Worm (Caenorhabditis elegans) whole organism, late embryonic: ENCODE results near the gene sod-5.
A peak's percentile ranks its signal among the peaks of the same experiment; 100 is the strongest.

Experiments used
- C38D4.7 ChIP-seq: fragments of 200-800 bp; sonication (Bioruptor generic); optimal IDR thresholded peaks from 2 replicates; lab custom pipeline; 2018; ENCODE audit warnings: mild to moderate bottlenecking, missing genetic modification characterization, moderate library complexity, missing compliant biosample characterization
- F13H6.1 ChIP-seq: sonication (generic microtip); optimal IDR thresholded peaks from 2 replicates; lab custom pipeline; 2016; ENCODE audit warnings: missing genetic modification characterization, missing compliant biosample characterization
- K09A11.1 ChIP-seq: sonication (generic microtip); optimal IDR thresholded peaks from 2 replicates; lab custom pipeline; 2017; ENCODE audit warnings: antibody characterized with exemption, mild to moderate bottlenecking, missing genetic modification characterization, missing compliant biosample characterization; ENCODE audit not compliant: insufficient read depth
- Y22D7AL.16 ChIP-seq: sonication (generic microtip); optimal IDR thresholded peaks from 2 replicates; lab custom pipeline; 2016; ENCODE audit warnings: missing genetic modification characterization, missing compliant biosample characterization
- ama-1 ChIP-seq: fragments of 150-350 bp; optimal IDR thresholded peaks from 2 replicates; lab custom pipeline; 2014
- ceh-14 ChIP-seq: sonication (generic microtip); optimal IDR thresholded peaks from 2 replicates; lab custom pipeline; 2016; ENCODE audit warnings: missing genotype, missing genetic modification characterization, missing compliant biosample characterization
- ceh-18 ChIP-seq: sonication (generic microtip); optimal IDR thresholded peaks from 2 replicates; lab custom pipeline; 2016; ENCODE audit warnings: missing genetic modification characterization, missing compliant biosample characterization
- ceh-2 ChIP-seq: sonication (generic microtip); optimal IDR thresholded peaks from 2 replicates; lab custom pipeline; 2016; ENCODE audit warnings: missing genotype, missing genetic modification characterization, missing compliant biosample characterization
- ceh-30 ChIP-seq: fragments of 150-350 bp; optimal IDR thresholded peaks from 2 replicates; lab custom pipeline; 2014; ENCODE audit warnings: missing biosample characterization, missing genetic modification characterization
- ceh-45 ChIP-seq: fragments of 200-800 bp; sonication (Bioruptor generic); IDR thresholded peaks from 2 replicates; pipeline ENCODE4 v1.3.6; 2022; ENCODE audit warnings: missing genetic modification reagents, missing genetic modification characterization, missing compliant biosample characterization
- ceh-6 ChIP-seq: fragments of 200-800 bp; sonication (Bioruptor generic); optimal IDR thresholded peaks from 2 replicates; lab custom pipeline; 2018; ENCODE audit warnings: mild to moderate bottlenecking, missing genetic modification characterization, missing compliant biosample characterization
- ceh-9 ChIP-seq: sonication (generic microtip); optimal IDR thresholded peaks from 2 replicates; lab custom pipeline; 2016; ENCODE audit warnings: mild to moderate bottlenecking, missing genetic modification characterization, inconsistent platforms, missing compliant biosample characterization
- elt-2 ChIP-seq: sonication (generic microtip); optimal IDR thresholded peaks from 2 replicates; lab custom pipeline; 2016; ENCODE audit warnings: missing genetic modification reagents, missing genetic modification characterization, missing compliant biosample characterization
- ets-4 ChIP-seq: sonication (generic microtip); optimal IDR thresholded peaks from 2 replicates; lab custom pipeline; 2016; ENCODE audit warnings: missing genetic modification characterization, missing compliant biosample characterization
- fkh-6 ChIP-seq: sonication (generic microtip); optimal IDR thresholded peaks from 2 replicates; lab custom pipeline; 2016; ENCODE audit warnings: missing genetic modification characterization, missing compliant biosample characterization
- hlh-15 ChIP-seq: sonication (generic microtip); optimal IDR thresholded peaks from 2 replicates; lab custom pipeline; 2016; ENCODE audit warnings: missing genetic modification characterization, missing compliant biosample characterization
- hlh-30 ChIP-seq: sonication (generic microtip); optimal IDR thresholded peaks from 2 replicates; lab custom pipeline; 2017; ENCODE audit warnings: antibody characterized with exemption, missing genetic modification characterization, missing compliant biosample characterization; ENCODE audit not compliant: insufficient read depth
- hlh-6 ChIP-seq: sonication (generic microtip); optimal IDR thresholded peaks from 2 replicates; lab custom pipeline; 2016; ENCODE audit warnings: missing genotype, missing genetic modification characterization, missing compliant biosample characterization
- hlh-8 ChIP-seq: sonication (generic microtip); optimal IDR thresholded peaks from 2 replicates; lab custom pipeline; 2016; ENCODE audit warnings: missing genotype, missing genetic modification characterization, missing compliant biosample characterization
- lin-11 ChIP-seq: fragments of 200-800 bp; sonication (Bioruptor generic); optimal IDR thresholded peaks from 2 replicates; lab custom pipeline; 2018; ENCODE audit warnings: mild to moderate bottlenecking, missing genetic modification characterization, missing compliant biosample characterization
- nfya-1 ChIP-seq: sonication (generic microtip); optimal IDR thresholded peaks from 2 replicates; lab custom pipeline; 2017; ENCODE audit warnings: missing genetic modification characterization, mild to moderate bottlenecking, missing compliant biosample characterization, antibody characterized with exemption, moderate library complexity
- npax-4 ChIP-seq: sonication (generic microtip); optimal IDR thresholded peaks from 2 replicates; lab custom pipeline; 2016; ENCODE audit warnings: missing genetic modification characterization, missing compliant biosample characterization
- odd-2 ChIP-seq: sonication (generic microtip); optimal IDR thresholded peaks from 2 replicates; lab custom pipeline; 2017; ENCODE audit warnings: antibody characterized with exemption, mild to moderate bottlenecking, missing genetic modification characterization, missing compliant biosample characterization
- pat-9 ChIP-seq: fragments of 200-800 bp; sonication (Bioruptor generic); optimal IDR thresholded peaks from 2 replicates; lab custom pipeline; 2018; ENCODE audit warnings: mild to moderate bottlenecking, missing genetic modification characterization, moderate library complexity, missing compliant biosample characterization
- pha-4 ChIP-seq: fragments of 150-350 bp; optimal IDR thresholded peaks from 2 replicates; lab custom pipeline; 2018; ENCODE audit warnings: missing biosample characterization, missing genetic modification reagents, missing genetic modification characterization
- pqm-1 ChIP-seq: sonication (generic microtip); optimal IDR thresholded peaks from 2 replicates; lab custom pipeline; 2016; ENCODE audit warnings: missing genetic modification characterization, missing compliant biosample characterization
- pros-1 ChIP-seq: fragments of 150-350 bp; optimal IDR thresholded peaks from 2 replicates; lab custom pipeline; 2014; ENCODE audit warnings: missing biosample characterization, missing genetic modification reagents, missing genetic modification characterization
- rnt-1 ChIP-seq: sonication (generic microtip); optimal IDR thresholded peaks from 2 replicates; lab custom pipeline; 2016; ENCODE audit warnings: missing genetic modification characterization, missing compliant biosample characterization
- tbx-2 ChIP-seq: sonication (generic microtip); optimal IDR thresholded peaks from 2 replicates; lab custom pipeline; 2016; ENCODE audit warnings: missing genetic modification characterization, missing compliant biosample characterization
- tbx-7 ChIP-seq: sonication (generic microtip); optimal IDR thresholded peaks from 2 replicates; lab custom pipeline; 2016; ENCODE audit warnings: missing genotype, missing genetic modification characterization, missing compliant biosample characterization
- ttx-3 ChIP-seq: sonication (generic microtip); optimal IDR thresholded peaks from 2 replicates; lab custom pipeline; 2016; ENCODE audit warnings: missing genetic modification reagents, missing genetic modification characterization, missing compliant biosample characterization
- unc-86 ChIP-seq: sonication (generic microtip); optimal IDR thresholded peaks from 2 replicates; lab custom pipeline; 2016; ENCODE audit warnings: missing genetic modification characterization, missing compliant biosample characterization
- ztf-16 ChIP-seq: sonication (generic microtip); optimal IDR thresholded peaks from 2 replicates; lab custom pipeline; 2017; ENCODE audit warnings: missing genetic modification characterization, missing compliant biosample characterization

Gene sod-5

ce11 chrII:4394438-4394837 lies 23.0 kb upstream of the sod-5 start:
- TF ChIP-seq ceh-6 (GFP tag; lab: Kevin White, UChicago) = no peak
- no peak for TF ChIP-seq F13H6.1 (tag; lab: Kevin White, UChicago)
- TF ChIP-seq npax-4 (tag; lab: Kevin White, UChicago) = no peak
- no peak for TF ChIP-seq ceh-9 (tag; lab: Kevin White, UChicago)
- TF ChIP-seq ceh-30 (tag; lab: Kevin White, UChicago) = no peak
- peak; percentile 25 for TF ChIP-seq rnt-1 (tag; lab: Kevin White, UChicago)
- no peak for TF ChIP-seq hlh-15
- no peak for TF ChIP-seq unc-86 (tag; lab: Kevin White, UChicago)
- no peak for TF ChIP-seq pros-1 (tag; lab: Kevin White, UChicago)
- TF ChIP-seq odd-2 (tag; lab: Kevin White, UChicago) = no peak
- peak; percentile 67 for TF ChIP-seq fkh-6

ce11 chrII:4405358-4405757 lies 12.1 kb upstream of the sod-5 start, which contains the start of gene ZK430.5:
TSS of gene ZK430.5 (plus strand) at chrII:4405658.
- TF ChIP-seq ets-4 (tag; lab: Kevin White, UChicago) (no peak), pqm-1 (tag; lab: Kevin White, UChicago) (no peak), hlh-6 (tag; lab: Kevin White, UChicago) (no peak), npax-4 (tag; lab: Kevin White, UChicago) (no peak), ceh-2 (tag; lab: Kevin White, UChicago) (no peak), pha-4 (tag; lab: Kevin White, UChicago) (no peak), tbx-7 (tag; lab: Kevin White, UChicago) (no peak), ama-1 (lab: Kevin White, UChicago) (no peak), ceh-18 (tag; lab: Kevin White, UChicago) (no peak), pat-9 (no peak), ceh-45 (GFP tag; lab: Robert Waterston, UW) (no peak), unc-86 (tag; lab: Kevin White, UChicago) (no peak), hlh-30 (tag; lab: Kevin White, UChicago) (no peak), ttx-3 (tag; lab: Kevin White, UChicago) (no peak), ztf-16 (tag; lab: Kevin White, UChicago) (no peak), C38D4.7 (GFP tag; lab: Kevin White, UChicago) (no peak), tbx-2 (tag; lab: Kevin White, UChicago) (no peak)

ce11 chrII:4409650-4410049 lies 7.8 kb upstream of the sod-5 start:
- TF ChIP-seq ceh-14 (tag; lab: Kevin White, UChicago) (no peak), nfya-1 (peak; percentile 88), pros-1 (tag; lab: Kevin White, UChicago) (no peak)

- TF ChIP-seq K09A11.1 (tag; lab: Kevin White, UChicago) = no peak
- TF ChIP-seq lin-11 (tag; lab: Kevin White, UChicago) = no peak
- TF ChIP-seq Y22D7AL.16 = no peak
- no peak for TF ChIP-seq hlh-8
- no peak for TF ChIP-seq hlh-15
Observed at ce11 chrII:4419956-4420355, 2.5 kb downstream of the sod-5 start, which contains the start of gene bpnt-1. TSS of gene bpnt-1 (plus strand) at chrII:4420256.

ce11 chrII:4424807-4425206 lies 7.4 kb downstream of the sod-5 start, which contains the start of the genes dcaf-13 and toe-1:
TSS of gene dcaf-13 (minus strand) at chrII:4424902.
TSS of gene toe-1 (plus strand) at chrII:4425167.
- no peak for TF ChIP-seq tbx-2 (tag; lab: Kevin White, UChicago)
- peak; percentile 8 for TF ChIP-seq elt-2 (tag; lab: Kevin White, UChicago)
- TF ChIP-seq, all 69 proteins: peak for 1
